Fruit fly (Drosophila melanogaster): ENCODE data around the gene Vml.
A peak's percentile ranks its signal among the peaks of the same experiment; 100 is the strongest.

The Vml gene

DNA sequence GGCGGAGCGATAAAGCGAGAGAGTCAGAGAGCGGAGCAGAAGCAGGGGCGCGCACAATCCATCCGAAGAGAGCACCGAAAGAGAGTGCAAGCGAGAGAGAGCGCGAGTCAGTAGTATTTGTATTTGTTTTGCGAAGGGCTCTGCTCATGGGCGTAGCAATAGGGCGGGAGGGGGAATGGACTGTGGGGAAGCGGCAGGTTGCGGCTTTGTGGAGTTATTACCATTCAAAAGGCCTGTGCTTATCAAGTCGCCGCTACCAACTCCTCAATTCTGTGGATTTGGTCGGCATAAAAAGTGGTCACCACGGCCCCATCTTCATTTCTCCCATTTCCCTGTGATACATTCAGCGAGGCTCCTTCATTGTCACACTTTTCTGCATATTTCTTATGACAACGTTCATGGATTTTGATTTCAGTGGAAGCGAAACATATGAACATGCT, 25.5 kb downstream of the Vml start (continued):
- peak; percentile 62 for TF ChIP-seq Ptx1 (GFP tag; IDR thresholded peaks at IDR 0.05)
- no peak for TF ChIP-seq NC2β (GFP tag; optimal IDR thresholded peaks at IDR 0.05)
- TF ChIP-seq crol (GFP tag; IDR thresholded peaks at IDR 0.05): peak; percentile 95
- TF ChIP-seq ind (GFP tag; optimal IDR thresholded peaks at IDR 0.05): peak; percentile 56
- TF ChIP-seq CG7271 (tag; optimal IDR thresholded peaks at IDR 0.05): no peak
- TF ChIP-seq lola (GFP tag; optimal IDR thresholded peaks at IDR 0.05): no peak
- peak; percentile 17 for TF ChIP-seq nmo (GFP tag; optimal IDR thresholded peaks at IDR 0.05)
- peak; percentile 70 for TF ChIP-seq CG2678 (tag; optimal IDR thresholded peaks at IDR 0.05)
- peak; percentile 4 for TF ChIP-seq nerfin-1 (tag; optimal IDR thresholded peaks at IDR 0.05)
- TF ChIP-seq her (GFP tag; optimal IDR thresholded peaks at IDR 0.05): no peak
- peak; percentile 55 for TF ChIP-seq Hand (GFP tag; optimal IDR thresholded peaks at IDR 0.05)
- TF ChIP-seq D19A (tag; optimal IDR thresholded peaks at IDR 0.05): no peak
- peak; percentile 48; the same call in 1 of the 2 replicates for TF ChIP-seq CG4404 (GFP tag; IDR thresholded peaks at IDR 0.05)
- no peak for TF ChIP-seq CG6791 (GFP tag; IDR thresholded peaks at IDR 0.05; ENCODE audit: partially characterized antibody)
- TF ChIP-seq CG9817 (tag; optimal IDR thresholded peaks at IDR 0.05): peak; percentile 38
- no peak for TF ChIP-seq CG17361 (GFP tag; IDR thresholded peaks at IDR 0.05)
- TF ChIP-seq MESR4 (GFP tag; optimal IDR thresholded peaks at IDR 0.05): no peak
- no peak for TF ChIP-seq twi (tag; optimal IDR thresholded peaks at IDR 0.05)
- TF ChIP-seq ems (GFP tag; optimal IDR thresholded peaks at IDR 0.05): no peak
- TF ChIP-seq Dll (GFP tag; IDR thresholded peaks at IDR 0.05; ENCODE audit: partially characterized antibody): no peak
- peak; percentile 94 for TF ChIP-seq yki (optimal IDR thresholded peaks at IDR 0.05)
- TF ChIP-seq ci (GFP tag; IDR thresholded peaks at IDR 0.05): peak; percentile 6; the same call in 1 of the 3 replicates
- TF ChIP-seq Fer2 (tag; optimal IDR thresholded peaks at IDR 0.05): no peak
- TF ChIP-seq Vsx1 (GFP tag; optimal IDR thresholded peaks at IDR 0.05): no peak
- TF ChIP-seq CG32532 (GFP tag; IDR thresholded peaks at IDR 0.05): peak; percentile 65
- TF ChIP-seq lmd (GFP tag; IDR thresholded peaks at IDR 0.05): peak; percentile 64; the same call in 1 of the 2 replicates
- TF ChIP-seq z (GFP tag; IDR thresholded peaks at IDR 0.05): peak; percentile 79; the same call in 2 of the 3 replicates
- no peak for TF ChIP-seq CG4617 (GFP tag; optimal IDR thresholded peaks at IDR 0.05; ENCODE audit: borderline replicate concordance)
- TF ChIP-seq CG31365 (tag; optimal IDR thresholded peaks at IDR 0.05): peak; percentile 3
- TF ChIP-seq CrebB (tag; optimal IDR thresholded peaks at IDR 0.05): no peak
- TF ChIP-seq CG30431 (GFP tag; optimal IDR thresholded peaks at IDR 0.05): no peak
- TF ChIP-seq CG7786 (GFP tag; optimal IDR thresholded peaks at IDR 0.05): peak; percentile 6
- no peak for TF ChIP-seq esg (GFP tag; conservative IDR thresholded peaks at IDR 0.05)
- TF ChIP-seq Optix (GFP tag; IDR thresholded peaks at IDR 0.05): 0 out of 3 replicates have a peak, but pooled peaks have one; percentile 30
- no peak for TF ChIP-seq CG8290 (GFP tag; optimal IDR thresholded peaks at IDR 0.05)
- peak in 1 of 2 experiments; percentile 54 for TF ChIP-seq CG8290 (tag; optimal IDR thresholded peaks at IDR 0.05)
- TF ChIP-seq ash1 (GFP tag; optimal IDR thresholded peaks at IDR 0.05): no peak
- no peak for TF ChIP-seq CG12659 (GFP tag; optimal IDR thresholded peaks at IDR 0.05)
- no peak for TF ChIP-seq zen (tag; optimal IDR thresholded peaks at IDR 0.05)
- no peak for TF ChIP-seq CG33557 (GFP tag; optimal IDR thresholded peaks at IDR 0.05)
- TF ChIP-seq HmgZ (tag; optimal IDR thresholded peaks at IDR 0.05): peak; percentile 54
- no peak for TF ChIP-seq aop (GFP tag; IDR thresholded peaks at IDR 0.05)
- no peak for TF ChIP-seq Eip74EF (GFP tag; optimal IDR thresholded peaks at IDR 0.05)
- TF ChIP-seq CG7963 (GFP tag; IDR thresholded peaks at IDR 0.05; ENCODE audit: partially characterized antibody): no peak
- no peak for TF ChIP-seq CG10959 (GFP tag; IDR thresholded peaks at IDR 0.05)
- TF ChIP-seq Bdp1 (GFP tag; optimal IDR thresholded peaks at IDR 0.05): no peak
- TF ChIP-seq klu (GFP tag; IDR thresholded peaks at IDR 0.05): no peak
- TF ChIP-seq croc (GFP tag; conservative IDR thresholded peaks at IDR 0.05): no peak
- peak; percentile 77 for TF ChIP-seq CG18599 (GFP tag; optimal IDR thresholded peaks at IDR 0.05)
- peak; percentile 57; the same call in 1 of the 2 replicates for TF ChIP-seq al (GFP tag; IDR thresholded peaks at IDR 0.05)
- no peak for TF ChIP-seq unc-4 (GFP tag; IDR thresholded peaks at IDR 0.05; ENCODE audit: partially characterized antibody)

All from whole organism, embryonic.